Worm (Caenorhabditis elegans) whole organism, L1 larva: ENCODE measurements around the gene F44A2.7.

Experiments used
- C04F5.9 ChIP-seq: sonication (generic microtip); optimal IDR thresholded peaks from 2 replicates; lab custom pipeline; 2016; ENCODE audit warnings: missing genetic modification characterization, missing compliant biosample characterization
- C34B4.2 ChIP-seq: sonication (generic microtip); optimal IDR thresholded peaks from 2 replicates; lab custom pipeline; 2017; ENCODE audit warnings: mild to moderate bottlenecking, missing genetic modification characterization, missing compliant biosample characterization
- F16B12.6 ChIP-seq: fragments of 150-350 bp; optimal IDR thresholded peaks from 2 replicates; lab custom pipeline; 2014; ENCODE audit warnings: missing biosample characterization, missing genetic modification characterization
- alr-1 ChIP-seq: fragments of 200-800 bp; sonication (Bioruptor generic); optimal IDR thresholded peaks from 2 replicates; lab custom pipeline; 2018; ENCODE audit warnings: borderline replicate concordance, mild to moderate bottlenecking, missing genetic modification characterization, missing compliant biosample characterization
- blmp-1 ChIP-seq: fragments of 150-350 bp; optimal IDR thresholded peaks from 2 replicates; lab custom pipeline; 2014; ENCODE audit warnings: missing biosample characterization, missing genetic modification characterization
- ceh-63 ChIP-seq: fragments of 200-800 bp; sonication (Bioruptor generic); optimal IDR thresholded peaks from 2 replicates; lab custom pipeline; 2018; ENCODE audit warnings: mild to moderate bottlenecking, missing genetic modification characterization, missing compliant biosample characterization
- ceh-8 ChIP-seq: fragments of 200-800 bp; sonication (Bioruptor generic); optimal IDR thresholded peaks from 2 replicates; lab custom pipeline; 2018; ENCODE audit warnings: mild to moderate bottlenecking, missing genetic modification characterization, moderate library complexity, missing compliant biosample characterization
- ceh-82 ChIP-seq, 3 experiments: fragments of 150-350 bp in 1 of 3; sonication (generic microtip) in 2 of 3; optimal IDR thresholded peaks; 2 replicates each; lab custom pipeline; 2014 to 2017; ENCODE audit warnings: missing biosample characterization in 3 of 3, missing genetic modification characterization in 3 of 3
- ceh-90 ChIP-seq: sonication (generic microtip); optimal IDR thresholded peaks from 2 replicates; lab custom pipeline; 2016; ENCODE audit warnings: missing genetic modification characterization, missing compliant biosample characterization
- ces-1 ChIP-seq: fragments of 150-350 bp; optimal IDR thresholded peaks from 2 replicates; lab custom pipeline; 2014; ENCODE audit warnings: missing biosample characterization, missing genetic modification reagents, missing genetic modification characterization
- dpl-1 ChIP-seq, 3 experiments: fragments of 150-350 bp in 2 of 3; sonication (generic microtip) in 1 of 3; optimal IDR thresholded peaks; 2 replicates each; lab custom pipeline; 2014 to 2017; ENCODE audit warnings: missing biosample characterization in 3 of 3, missing genetic modification characterization in 3 of 3, missing genetic modification reagents in 3 of 3
- efl-3 ChIP-seq: fragments of 200-800 bp; sonication (Bioruptor generic); optimal IDR thresholded peaks from 2 replicates; lab custom pipeline; 2018; ENCODE audit warnings: mild to moderate bottlenecking, missing genetic modification characterization, missing compliant biosample characterization
- egl-27 ChIP-seq, 2 experiments: fragments of 150-350 bp in 1 of 2; sonication (generic microtip); optimal IDR thresholded peaks; 3 replicates each; lab custom pipeline; 2017 to 2018; ENCODE audit warnings: missing biosample characterization in 2 of 2, missing genetic modification characterization in 2 of 2, missing genetic modification reagents in 2 of 2
- elt-2 ChIP-seq: sonication (generic microtip); optimal IDR thresholded peaks from 2 replicates; lab custom pipeline; 2016; ENCODE audit warnings: missing genetic modification characterization, mild to moderate bottlenecking, inconsistent platforms, missing compliant biosample characterization, missing genetic modification reagents
- ets-5 ChIP-seq: fragments of 200-800 bp; sonication (Bioruptor generic); IDR thresholded peaks from 2 replicates; pipeline ENCODE4 v1.3.6; 2022; ENCODE audit warnings: missing genetic modification characterization, missing compliant biosample characterization
- fkh-4 ChIP-seq: sonication (generic microtip); optimal IDR thresholded peaks from 2 replicates; lab custom pipeline; 2016; ENCODE audit warnings: missing compliant biosample characterization, missing genetic modification characterization, borderline replicate concordance
- fkh-8 ChIP-seq: sonication (generic microtip); optimal IDR thresholded peaks from 2 replicates; lab custom pipeline; 2016; ENCODE audit warnings: mild to moderate bottlenecking, missing genetic modification characterization, missing compliant biosample characterization
- fos-1 ChIP-seq: fragments of 150-350 bp; optimal IDR thresholded peaks from 2 replicates; lab custom pipeline; 2014; ENCODE audit warnings: missing biosample characterization, missing genetic modification characterization
- hpl-2 ChIP-seq: fragments of 150-350 bp; optimal IDR thresholded peaks from 2 replicates; lab custom pipeline; 2014; ENCODE audit warnings: missing biosample characterization, missing genetic modification reagents, missing genetic modification characterization
- irx-1 ChIP-seq: sonication (generic microtip); optimal IDR thresholded peaks from 2 replicates; lab custom pipeline; 2016; ENCODE audit warnings: missing genetic modification characterization, missing compliant biosample characterization
- isw-1 ChIP-seq: fragments of 200-800 bp; sonication (Bioruptor generic); IDR thresholded peaks from 2 replicates; pipeline ENCODE4 v1.3.6; 2022; ENCODE audit warnings: missing genetic modification characterization, missing compliant biosample characterization
- jun-1 ChIP-seq: fragments of 150-350 bp; optimal IDR thresholded peaks from 2 replicates; lab custom pipeline; 2014; ENCODE audit warnings: missing biosample characterization, missing genetic modification reagents, missing genetic modification characterization
- lin-14 ChIP-seq: fragments of 200-800 bp; sonication (Bioruptor generic); optimal IDR thresholded peaks from 2 replicates; lab custom pipeline; 2018; ENCODE audit warnings: mild to moderate bottlenecking, missing genetic modification characterization, moderate library complexity, missing compliant biosample characterization
- lin-35 ChIP-seq, 2 experiments: fragments of 150-350 bp; optimal IDR thresholded peaks; 2 replicates each; lab custom pipeline; 2014; ENCODE audit warnings: missing biosample characterization in 2 of 2, missing genetic modification characterization in 2 of 2, missing genetic modification reagents in 2 of 2
- lin-39 ChIP-seq: fragments of 150-350 bp; optimal IDR thresholded peaks from 2 replicates; lab custom pipeline; 2014; ENCODE audit warnings: missing biosample characterization, missing genetic modification reagents, missing genetic modification characterization
- lsy-2 ChIP-seq, 2 experiments: fragments of 150-350 bp; optimal IDR thresholded peaks; 2 replicates each; lab custom pipeline; 2014; ENCODE audit warnings: missing biosample characterization in 2 of 2, missing genetic modification characterization in 2 of 2
- mab-9 ChIP-seq: fragments of 200-800 bp; sonication (Bioruptor generic); IDR thresholded peaks from 2 replicates; pipeline ENCODE4 v1.3.6; 2022; ENCODE audit warnings: missing genetic modification reagents, missing genetic modification characterization, missing compliant biosample characterization
- mdl-1 ChIP-seq, 2 experiments: fragments of 150-350 bp; optimal IDR thresholded peaks; 2 replicates each; lab custom pipeline; 2014 to 2017; ENCODE audit warnings: missing biosample characterization in 2 of 2, missing genetic modification characterization in 2 of 2, inconsistent platforms in 1 of 2
- mep-1 ChIP-seq: fragments of 150-350 bp; optimal IDR thresholded peaks from 2 replicates; lab custom pipeline; 2014; ENCODE audit warnings: missing biosample characterization, missing genetic modification characterization
- nhr-19 ChIP-seq: fragments of 200-800 bp; sonication (Bioruptor generic); conservative IDR thresholded peaks from 2 replicates; pipeline ENCODE4 v1.3.6; 2022; ENCODE audit warnings: missing genetic modification characterization, missing compliant biosample characterization
- nhr-20 ChIP-seq: sonication (generic microtip); optimal IDR thresholded peaks from 2 replicates; lab custom pipeline; 2016; ENCODE audit warnings: mild to moderate bottlenecking, missing genetic modification characterization, missing compliant biosample characterization
- nhr-237 ChIP-seq: fragments of 150-350 bp; optimal IDR thresholded peaks from 2 replicates; lab custom pipeline; 2014; ENCODE audit warnings: missing biosample characterization, missing genetic modification characterization
- nhr-28 ChIP-seq: fragments of 150-350 bp; optimal IDR thresholded peaks from 2 replicates; lab custom pipeline; 2014; ENCODE audit warnings: missing biosample characterization, missing genetic modification characterization
- nhr-47 ChIP-seq: sonication (generic microtip); optimal IDR thresholded peaks from 2 replicates; lab custom pipeline; 2016; ENCODE audit warnings: mild to moderate bottlenecking, missing genetic modification characterization, moderate library complexity, missing compliant biosample characterization
- nhr-71 ChIP-seq: sonication (generic microtip); optimal IDR thresholded peaks from 2 replicates; lab custom pipeline; 2016; ENCODE audit warnings: mild to moderate bottlenecking, missing genetic modification characterization, moderate library complexity, missing compliant biosample characterization
- nhr-76 ChIP-seq: sonication (generic microtip); optimal IDR thresholded peaks from 2 replicates; lab custom pipeline; 2017; ENCODE audit warnings: missing biosample characterization, missing genetic modification characterization
- nhr-77 ChIP-seq: fragments of 150-350 bp; optimal IDR thresholded peaks from 2 replicates; lab custom pipeline; 2014; ENCODE audit warnings: missing biosample characterization, missing genetic modification characterization
- nhr-85 ChIP-seq: sonication (generic microtip); peaks from one replicate; lab custom pipeline; 2016; ENCODE audit warnings: missing genetic modification characterization, inconsistent platforms, missing compliant biosample characterization
- nhr-90 ChIP-seq: sonication (generic microtip); optimal IDR thresholded peaks from 2 replicates; lab custom pipeline; 2016; ENCODE audit warnings: mild to moderate bottlenecking, missing genetic modification characterization, missing compliant biosample characterization; ENCODE audit not compliant: poor library complexity
- pqm-1 ChIP-seq: sonication (generic microtip); optimal IDR thresholded peaks from 3 replicates; lab custom pipeline; 2017; ENCODE audit warnings: missing biosample characterization, missing genetic modification characterization
- rnt-1 ChIP-seq: sonication (generic microtip); optimal IDR thresholded peaks from 2 replicates; lab custom pipeline; 2016; ENCODE audit warnings: mild to moderate bottlenecking, missing genetic modification characterization, moderate library complexity, missing compliant biosample characterization
- skn-1 ChIP-seq: fragments of 150-350 bp; optimal IDR thresholded peaks from 2 replicates; lab custom pipeline; 2014; ENCODE audit warnings: missing biosample characterization, missing genetic modification characterization
- snu-23 ChIP-seq: sonication (generic microtip); optimal IDR thresholded peaks from 2 replicates; lab custom pipeline; 2016; ENCODE audit warnings: missing genetic modification characterization, missing compliant biosample characterization
- sptf-1 ChIP-seq: fragments of 150-350 bp; optimal IDR thresholded peaks from 2 replicates; lab custom pipeline; 2014; ENCODE audit warnings: missing biosample characterization, missing genetic modification characterization
- sup-37 ChIP-seq: fragments of 200-800 bp; sonication (Bioruptor generic); optimal IDR thresholded peaks from 2 replicates; lab custom pipeline; 2018; ENCODE audit warnings: mild to moderate bottlenecking, missing genetic modification characterization, missing compliant biosample characterization
- swsn-7 ChIP-seq: sonication (generic microtip); optimal IDR thresholded peaks from 2 replicates; lab custom pipeline; 2016; ENCODE audit warnings: missing genetic modification characterization, missing compliant biosample characterization
- tbx-2 ChIP-seq: sonication (generic microtip); optimal IDR thresholded peaks from 2 replicates; lab custom pipeline; 2016; ENCODE audit warnings: missing genetic modification characterization, missing compliant biosample characterization
- unc-130 ChIP-seq: fragments of 150-350 bp; optimal IDR thresholded peaks from 2 replicates; lab custom pipeline; 2017; ENCODE audit warnings: missing biosample characterization, missing genetic modification characterization, inconsistent platforms
- unc-30 ChIP-seq: sonication (generic microtip); optimal IDR thresholded peaks from 2 replicates; lab custom pipeline; 2017; ENCODE audit warnings: missing biosample characterization, missing genetic modification characterization
- unc-62 ChIP-seq: fragments of 150-350 bp; optimal IDR thresholded peaks from 2 replicates; lab custom pipeline; 2014; ENCODE audit warnings: missing biosample characterization, missing genetic modification reagents, missing genetic modification characterization
- unc-86 ChIP-seq: sonication (generic microtip); optimal IDR thresholded peaks from 2 replicates; lab custom pipeline; 2016; ENCODE audit warnings: missing genetic modification characterization, missing compliant biosample characterization
- unc-98 ChIP-seq: fragments of 200-800 bp; sonication (Bioruptor generic); IDR thresholded peaks from 2 replicates; pipeline ENCODE4 v1.3.6; 2022; ENCODE audit warnings: missing genetic modification characterization, missing compliant biosample characterization
- vab-15 ChIP-seq: sonication (generic microtip); optimal IDR thresholded peaks from 2 replicates; lab custom pipeline; 2017; ENCODE audit warnings: missing genotype, mild to moderate bottlenecking, missing genetic modification characterization, missing compliant biosample characterization
- xbp-1 ChIP-seq: sonication (generic microtip); optimal IDR thresholded peaks from 2 replicates; lab custom pipeline; 2016; ENCODE audit warnings: missing genetic modification characterization, missing compliant biosample characterization

F44A2.7 gene

ce11 chrV:9318046-9318445 lies 3.2 kb upstream of the F44A2.7 start, which contains the start of gene kvs-3 (continued):
- TF ChIP-seq fkh-8 (tag; lab: Kevin White, UChicago) (no peak), nhr-85 (tag; lab: Kevin White, UChicago) (peak; percentile 55), lsy-2 (tag; optimal IDR thresholded peaks at IDR 0.05; lab: Kevin White, UChicago) (peak; percentile 6 to 48), hpl-2 (GFP tag; lab: Kevin White, UChicago) (no peak), nhr-237 (tag; lab: Kevin White, UChicago) (no peak), unc-62 (GFP tag; lab: Kevin White, UChicago) (no peak), snu-23 (GFP tag; lab: Kevin White, UChicago) (peak; percentile 54), egl-27 (tag; optimal IDR thresholded peaks at IDR 0.05; lab: Kevin White, UChicago) (no peak), fkh-4 (tag; lab: Kevin White, UChicago) (no peak), unc-98 (GFP tag; lab: Robert Waterston, UW) (no peak), nhr-47 (tag; lab: Kevin White, UChicago) (peak; percentile 55), nhr-28 (no peak), jun-1 (no peak), lin-14 (GFP tag; lab: Kevin White, UChicago) (peak; percentile 34), mab-9 (GFP tag; lab: Robert Waterston, UW) (0 out of 2 replicates have a peak, but pooled peaks have one; percentile 34), sptf-1 (no peak), swsn-7 (tag; lab: Kevin White, UChicago) (peak; percentile 30), alr-1 (tag; lab: Kevin White, UChicago) (no peak), lin-39 (no peak), unc-86 (no peak), irx-1 (peak; percentile 27), lin-35 (GFP tag; optimal IDR thresholded peaks at IDR 0.05; lab: Kevin White, UChicago) (peak in 1 of 2 experiments; percentile 63), ceh-82 (tag; optimal IDR thresholded peaks at IDR 0.05; lab: Kevin White, UChicago) (no peak), elt-2 (tag; lab: Kevin White, UChicago) (peak; percentile 47), nhr-76 (tag; lab: Kevin White, UChicago) (peak; percentile 1), nhr-19 (GFP tag; lab: Robert Waterston, UW) (peak; percentile 58), blmp-1 (tag; lab: Kevin White, UChicago) (peak; percentile 6), vab-15 (tag; lab: Kevin White, UChicago) (no peak), sup-37 (GFP tag; lab: Kevin White, UChicago) (no peak), rnt-1 (tag; lab: Kevin White, UChicago) (peak; percentile 48), unc-130 (tag; lab: Kevin White, UChicago) (peak; percentile 9), skn-1 (tag; lab: Kevin White, UChicago) (peak; percentile 39), tbx-2 (tag; lab: Kevin White, UChicago) (peak; percentile 30), ceh-63 (GFP tag; lab: Kevin White, UChicago) (no peak), unc-30 (tag; lab: Kevin White, UChicago) (no peak), mep-1 (tag; lab: Kevin White, UChicago) (peak; percentile 57), C04F5.9 (tag; lab: Kevin White, UChicago) (no peak), nhr-71 (tag; lab: Kevin White, UChicago) (peak; percentile 59), dpl-1 (GFP tag; optimal IDR thresholded peaks at IDR 0.05; lab: Kevin White, UChicago) (peak in 2 of 3 experiments; percentile 27 to 30), ces-1 (no peak), ceh-90 (tag; lab: Kevin White, UChicago) (no peak), F16B12.6 (tag; lab: Kevin White, UChicago) (no peak), ceh-8 (GFP tag; lab: Kevin White, UChicago) (peak; percentile 24), C34B4.2 (no peak), isw-1 (GFP tag; lab: Robert Waterston, UW) (no peak), xbp-1 (peak; percentile 19), efl-3 (GFP tag; lab: Kevin White, UChicago) (no peak), nhr-90 (tag; lab: Kevin White, UChicago) (peak; percentile 59), fos-1 (tag; lab: Kevin White, UChicago) (peak; percentile 31), nhr-77 (peak; percentile 8), nhr-20 (tag; lab: Kevin White, UChicago) (peak; percentile 50), mdl-1 (tag; optimal IDR thresholded peaks at IDR 0.05; lab: Kevin White, UChicago) (peak in 1 of 2 experiments; percentile 51), ets-5 (GFP tag; lab: Robert Waterston, UW) (no peak), pqm-1 (tag; lab: Kevin White, UChicago) (no peak)
